Worm (Caenorhabditis elegans): ENCODE results near the gene rps-9.

- TF ChIP-seq unc-62 (GFP tag; optimal IDR thresholded peaks at IDR 0.05) (no peak), ama-1 (optimal IDR thresholded peaks at IDR 0.05) (no peak), unc-130 (tag; optimal IDR thresholded peaks at IDR 0.05) (no peak), ceh-88 (GFP tag; IDR thresholded peaks at IDR 0.05) (no peak), nhr-28 (tag; optimal IDR thresholded peaks at IDR 0.05) (no peak), isw-1 (GFP tag; IDR thresholded peaks at IDR 0.05) (no peak), snpc-4 (tag; optimal IDR thresholded peaks at IDR 0.05) (no peak), elt-2 (tag; optimal IDR thresholded peaks at IDR 0.05) (peak; percentile 4), skn-1 (tag; optimal IDR thresholded peaks at IDR 0.05) (no peak), lin-35 (GFP tag; optimal IDR thresholded peaks at IDR 0.05) (peak in 1 of 2 experiments; percentile 13), dpl-1 (GFP tag; optimal IDR thresholded peaks at IDR 0.05) (no peak), unc-86 (tag; optimal IDR thresholded peaks at IDR 0.05) (no peak), lin-39 (tag; optimal IDR thresholded peaks at IDR 0.05) (peak; percentile 39), hpl-2 (GFP tag; optimal IDR thresholded peaks at IDR 0.05) (no peak)
These were observed 9.6 kb upstream of the rps-9 start for ce11 chrII:11135773-11136172.

Data from whole organism, L1 larva.